Worm (Caenorhabditis elegans): ENCODE results near the gene F53A9.1.

DNA sequence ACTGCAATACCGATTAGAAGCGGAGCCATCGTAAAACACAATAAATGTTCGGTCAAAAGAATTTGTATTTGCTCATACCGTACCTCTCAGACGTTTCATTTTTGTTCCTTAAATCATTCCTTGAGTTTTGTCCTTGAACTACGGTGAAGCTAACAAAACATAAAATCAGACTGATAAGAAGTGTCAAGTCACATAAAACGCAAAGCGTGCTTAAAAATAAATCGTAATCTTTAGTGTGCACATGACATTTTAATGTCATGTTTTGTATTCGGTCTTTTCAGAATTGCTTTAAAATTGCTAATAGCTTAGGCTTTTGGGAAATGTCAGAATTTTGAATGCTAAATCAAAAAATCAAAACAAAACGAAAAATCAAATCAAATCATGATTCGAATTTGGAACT, 1.3 kb downstream of the F53A9.1 start:
- TF ChIP-seq klf-2 (GFP tag; conservative IDR thresholded peaks at IDR 0.05) (no peak), ref-1 (GFP tag; conservative IDR thresholded peaks at IDR 0.05) (no peak)
